Worm (Caenorhabditis elegans) whole organism, mixed stage, embryonic: ENCODE results near the gene spc-2.

Experiments used
- bed-3 ChIP-seq: fragments of 200-800 bp; sonication (Bioruptor generic); optimal IDR thresholded peaks from 3 replicates; lab custom pipeline; 2018; ENCODE audit warnings: mild to moderate bottlenecking, missing genetic modification characterization, moderate library complexity, missing compliant biosample characterization
- blmp-1 ChIP-seq: fragments of 150-350 bp; optimal IDR thresholded peaks from 2 replicates; lab custom pipeline; 2014; ENCODE audit warnings: missing biosample characterization, missing genetic modification characterization
- ceh-39 ChIP-seq: fragments of 150-350 bp; optimal IDR thresholded peaks from 2 replicates; lab custom pipeline; 2014; ENCODE audit warnings: missing biosample characterization, missing genetic modification characterization
- ces-1 ChIP-seq: fragments of 150-350 bp; optimal IDR thresholded peaks from 2 replicates; lab custom pipeline; 2014; ENCODE audit warnings: missing biosample characterization, missing genetic modification reagents, missing genetic modification characterization
- cnd-1 ChIP-seq: fragments of 200-800 bp; sonication (Bioruptor generic); optimal IDR thresholded peaks from 2 replicates; lab custom pipeline; 2018; ENCODE audit warnings: mild to moderate bottlenecking, missing genetic modification characterization, missing compliant biosample characterization
- drap-1 ChIP-seq: fragments of 200-800 bp; sonication (Bioruptor generic); optimal IDR thresholded peaks from 3 replicates; lab custom pipeline; 2018; ENCODE audit warnings: mild to moderate bottlenecking, missing genetic modification characterization, missing compliant biosample characterization
- elt-1 ChIP-seq: sonication (generic microtip); optimal IDR thresholded peaks from 2 replicates; lab custom pipeline; 2017; ENCODE audit warnings: missing genetic modification characterization, mild to moderate bottlenecking, missing compliant biosample characterization, antibody characterized with exemption, moderate library complexity, borderline replicate concordance; ENCODE audit not compliant: insufficient read depth
- elt-3 ChIP-seq: fragments of 150-350 bp; optimal IDR thresholded peaks from 2 replicates; lab custom pipeline; 2014; ENCODE audit warnings: missing biosample characterization, missing genetic modification characterization
- flh-1 ChIP-seq: fragments of 200-800 bp; sonication (Bioruptor generic); optimal IDR thresholded peaks from 2 replicates; lab custom pipeline; 2018; ENCODE audit warnings: mild to moderate bottlenecking, missing genetic modification characterization, moderate library complexity, missing compliant biosample characterization
- ham-2 ChIP-seq: fragments of 200-800 bp; sonication (Bioruptor generic); optimal IDR thresholded peaks from 2 replicates; lab custom pipeline; 2018; ENCODE audit warnings: mild to moderate bottlenecking, missing genetic modification characterization, missing compliant biosample characterization
- hlh-1 ChIP-seq: fragments of 150-350 bp; optimal IDR thresholded peaks from 2 replicates; lab custom pipeline; 2014; ENCODE audit warnings: missing biosample characterization, missing genetic modification reagents, missing genetic modification characterization
- lsy-2 ChIP-seq: fragments of 150-350 bp; optimal IDR thresholded peaks from 2 replicates; lab custom pipeline; 2014; ENCODE audit warnings: missing biosample characterization, missing genetic modification characterization
- mab-5 ChIP-seq: fragments of 150-350 bp; optimal IDR thresholded peaks from 2 replicates; lab custom pipeline; 2014; ENCODE audit warnings: missing biosample characterization, missing genetic modification characterization
- mep-1 ChIP-seq: fragments of 150-350 bp; optimal IDR thresholded peaks from 2 replicates; lab custom pipeline; 2017; ENCODE audit warnings: missing biosample characterization, missing genetic modification reagents, missing genetic modification characterization, inconsistent platforms
- mls-2 ChIP-seq: sonication (generic microtip); optimal IDR thresholded peaks from 2 replicates; lab custom pipeline; 2016; ENCODE audit warnings: mild to moderate bottlenecking, missing genetic modification characterization, moderate library complexity, missing compliant biosample characterization
- nhr-12 ChIP-seq: fragments of 150-350 bp; optimal IDR thresholded peaks from 2 replicates; lab custom pipeline; 2014; ENCODE audit warnings: missing biosample characterization, missing genetic modification characterization
- nhr-2 ChIP-seq: fragments of 150-350 bp; optimal IDR thresholded peaks from 2 replicates; lab custom pipeline; 2014; ENCODE audit warnings: missing biosample characterization, missing genetic modification characterization
- nhr-237 ChIP-seq: fragments of 150-350 bp; optimal IDR thresholded peaks from 2 replicates; lab custom pipeline; 2014; ENCODE audit warnings: missing biosample characterization, missing genetic modification characterization
- nhr-28 ChIP-seq: fragments of 150-350 bp; optimal IDR thresholded peaks from 2 replicates; lab custom pipeline; 2014; ENCODE audit warnings: missing biosample characterization, missing genetic modification characterization
- nhr-76 ChIP-seq: sonication (generic microtip); optimal IDR thresholded peaks from 2 replicates; lab custom pipeline; 2017; ENCODE audit warnings: missing biosample characterization, missing genetic modification characterization
- pha-4 ChIP-seq: fragments of 150-350 bp; optimal IDR thresholded peaks from 2 replicates; lab custom pipeline; 2018; ENCODE audit warnings: missing biosample characterization, missing genetic modification reagents, missing genetic modification characterization
- sem-2 ChIP-seq: fragments of 200-800 bp; sonication (Bioruptor generic); optimal IDR thresholded peaks from 2 replicates; lab custom pipeline; 2018; ENCODE audit warnings: mild to moderate bottlenecking, missing genetic modification characterization, missing compliant biosample characterization
- snpc-4 ChIP-seq: fragments of 150-350 bp; optimal IDR thresholded peaks from 2 replicates; lab custom pipeline; 2014; ENCODE audit warnings: missing biosample characterization, missing genetic modification characterization
- sptf-1 ChIP-seq: sonication (generic microtip); optimal IDR thresholded peaks from 2 replicates; lab custom pipeline; 2017; ENCODE audit warnings: mild to moderate bottlenecking, missing genetic modification characterization, moderate library complexity, missing compliant biosample characterization
- tbx-8 ChIP-seq: fragments of 200-800 bp; sonication (Bioruptor generic); optimal IDR thresholded peaks from 2 replicates; lab custom pipeline; 2018; ENCODE audit warnings: mild to moderate bottlenecking, missing genetic modification characterization, moderate library complexity, missing compliant biosample characterization
- unc-120 ChIP-seq: sonication (generic microtip); optimal IDR thresholded peaks from 2 replicates; lab custom pipeline; 2017; ENCODE audit warnings: missing genetic modification characterization, missing compliant biosample characterization; ENCODE audit not compliant: poor library complexity, severe bottlenecking
- unc-39 ChIP-seq: fragments of 150-350 bp; optimal IDR thresholded peaks from 2 replicates; lab custom pipeline; 2014; ENCODE audit warnings: missing biosample characterization, missing genetic modification characterization
- unc-62 ChIP-seq: fragments of 150-350 bp; optimal IDR thresholded peaks from 2 replicates; lab custom pipeline; 2014; ENCODE audit warnings: missing biosample characterization, missing genetic modification reagents, missing genetic modification characterization
- zip-8 ChIP-seq: fragments of 150-350 bp; optimal IDR thresholded peaks from 2 replicates; lab custom pipeline; 2014; ENCODE audit warnings: missing biosample characterization, missing genetic modification characterization

Gene spc-2

DNA sequence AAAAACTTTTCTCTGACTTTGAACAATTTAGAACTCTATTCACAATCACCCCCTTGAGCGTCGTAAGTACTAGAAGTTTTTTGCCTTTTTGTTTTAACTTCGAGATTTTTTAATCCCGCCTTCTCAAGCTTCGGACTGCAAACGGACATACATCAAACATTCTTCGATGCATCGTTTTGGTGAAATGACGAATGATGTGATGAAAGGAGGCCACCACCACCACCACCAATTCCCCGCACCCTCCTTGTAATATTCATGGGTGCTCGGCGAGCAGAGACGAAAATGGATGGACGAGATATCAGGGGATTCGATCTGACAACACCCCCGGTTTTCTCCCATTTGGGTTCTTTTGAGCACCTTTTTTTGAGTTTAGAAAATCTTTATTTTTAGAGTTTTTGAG lies 35.7 kb upstream of the spc-2 start:
- TF ChIP-seq unc-120 (tag; lab: Kevin White, UChicago) (no peak), nhr-76 (tag; lab: Kevin White, UChicago) (no peak), mls-2 (tag; lab: Kevin White, UChicago) (no peak), elt-3 (tag; lab: Kevin White, UChicago) (no peak), zip-8 (tag; lab: Kevin White, UChicago) (no peak), nhr-237 (tag; lab: Kevin White, UChicago) (no peak), ceh-39 (tag; lab: Kevin White, UChicago) (no peak), bed-3 (GFP tag; lab: Kevin White, UChicago) (no peak)

DNA sequence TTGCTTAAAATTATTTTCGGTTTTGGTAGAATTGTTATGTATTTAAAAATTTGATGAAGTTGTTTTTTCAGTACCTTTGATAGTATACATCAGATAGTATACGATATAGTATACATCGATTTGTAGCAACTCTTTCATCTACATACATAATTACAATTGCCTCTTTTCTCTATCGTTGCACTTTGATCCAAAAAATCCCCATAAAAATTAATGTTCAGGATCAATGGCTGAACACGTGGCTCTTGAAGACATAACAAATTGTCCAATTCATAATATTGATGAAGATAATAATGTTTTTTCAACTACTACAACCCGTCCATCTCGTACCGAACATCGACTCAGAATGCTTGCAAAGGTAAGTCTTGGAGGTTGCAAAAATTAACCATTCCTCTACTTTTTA lies 32.9 kb upstream of the spc-2 start, which contains the start of gene D2007.2:
Gene D2007.2, plus strand, starts transcription at position 213 of the 400 bp plus-strand sequence.
- no peak for TF ChIP-seq pha-4
- TF ChIP-seq ces-1 (GFP tag; lab: Kevin White, UChicago), result no peak

DNA sequence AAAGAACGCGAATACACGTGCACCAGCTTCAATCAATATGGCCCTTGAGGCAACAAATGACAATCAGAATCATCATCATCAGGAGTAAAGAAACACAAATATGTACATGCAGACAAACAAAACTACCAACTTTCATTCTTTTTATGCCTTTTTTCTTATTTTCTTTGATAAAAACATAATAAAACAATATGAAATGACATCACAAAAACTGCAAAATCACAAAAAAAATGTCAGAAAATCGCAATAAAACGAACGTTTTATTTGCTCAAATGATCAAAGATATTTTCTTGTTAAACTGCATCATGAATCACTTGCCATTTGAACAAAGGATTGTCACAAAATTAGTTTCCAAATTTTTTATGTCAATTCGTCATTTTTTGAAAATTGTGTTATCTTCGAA lies 27.3 kb upstream of the spc-2 start:
- no peak for TF ChIP-seq blmp-1 (tag; lab: Kevin White, UChicago)
- no peak for TF ChIP-seq sem-2
- no peak for TF ChIP-seq unc-39 (tag; lab: Kevin White, UChicago)
- no peak for TF ChIP-seq snpc-4 (tag; lab: Kevin White, UChicago)
- no peak for TF ChIP-seq elt-3 (tag; lab: Kevin White, UChicago)
- TF ChIP-seq nhr-2 (tag; lab: Kevin White, UChicago), result no peak
- no peak for TF ChIP-seq zip-8 (tag; lab: Kevin White, UChicago)
- no peak for TF ChIP-seq lsy-2
- TF ChIP-seq flh-1 (GFP tag; lab: Kevin White, UChicago), result no peak
- TF ChIP-seq unc-62 (GFP tag; lab: Kevin White, UChicago), result no peak
- no peak for TF ChIP-seq unc-120 (tag; lab: Kevin White, UChicago)
- no peak for TF ChIP-seq nhr-12
- no peak for TF ChIP-seq mab-5 (tag; lab: Kevin White, UChicago)
- no peak for TF ChIP-seq nhr-237 (tag; lab: Kevin White, UChicago)
- no peak for TF ChIP-seq nhr-28 (tag; lab: Kevin White, UChicago)
- no peak for TF ChIP-seq mep-1 (tag; lab: Kevin White, UChicago)
- no peak for TF ChIP-seq bed-3 (GFP tag; lab: Kevin White, UChicago)
- TF ChIP-seq elt-1 (tag; lab: Kevin White, UChicago), result no peak

DNA sequence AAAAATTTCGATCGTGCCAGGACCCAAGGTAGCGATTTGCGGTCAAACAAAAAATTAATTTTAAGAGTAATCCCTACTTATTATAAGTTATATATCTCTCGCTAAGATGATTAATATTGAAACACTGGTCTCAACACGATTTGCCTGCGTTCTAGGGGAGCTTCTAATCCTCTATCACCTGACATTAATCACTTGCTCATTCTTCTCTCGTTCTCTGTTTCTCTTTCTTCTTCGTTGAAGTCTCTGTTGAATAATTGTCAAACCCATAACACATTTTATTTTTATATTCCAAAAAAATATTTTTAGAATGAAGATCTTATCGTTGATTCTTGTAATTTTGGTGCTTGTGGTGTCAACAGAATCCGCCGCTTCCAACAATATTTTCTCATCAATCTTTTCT lies 26.5 kb upstream of the spc-2 start, which contains the start of gene D2007.1:
Gene D2007.1, plus strand, starts transcription at position 301 of the 400 bp plus-strand sequence.
- no peak for TF ChIP-seq mls-2 (tag; lab: Kevin White, UChicago)

DNA sequence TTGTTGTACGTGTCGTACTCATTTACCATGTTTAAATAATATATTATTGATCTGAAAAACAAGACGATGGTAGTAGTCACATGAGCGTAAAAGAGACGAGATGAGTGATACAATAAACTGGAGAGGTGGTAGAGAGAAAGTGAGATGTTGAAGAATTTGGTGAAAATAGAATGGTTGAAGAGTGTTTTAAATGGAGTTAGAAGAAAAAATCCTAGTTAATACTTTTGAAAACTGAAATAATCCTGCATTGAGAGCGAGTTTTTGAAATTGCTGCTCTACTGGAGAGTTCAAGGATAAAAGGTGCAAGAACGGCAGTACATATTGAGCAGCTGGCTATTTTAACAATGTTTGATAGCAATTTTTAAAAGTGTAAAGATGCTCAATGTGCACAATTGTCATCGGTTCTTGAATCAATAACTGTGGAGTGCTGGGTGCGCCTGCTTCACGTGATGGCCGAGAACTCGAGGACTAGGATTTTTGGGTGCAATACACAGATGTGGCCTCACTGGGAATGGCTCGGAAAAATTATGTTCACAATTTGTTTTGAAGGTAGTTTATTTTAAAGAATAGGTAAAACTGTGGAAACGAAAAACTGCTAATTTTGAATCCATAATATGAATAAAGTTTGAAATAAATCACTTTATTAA lies 23.4 kb upstream of the spc-2 start, which contains the start of gene atg-13:
Gene atg-13, minus strand, starts transcription at position 51 of the 647 bp plus-strand sequence.
- TF ChIP-seq hlh-1, result peak; percentile 49
- no peak for TF ChIP-seq ham-2 (GFP tag; lab: Kevin White, UChicago)
- no peak for TF ChIP-seq sptf-1
- TF ChIP-seq ceh-39 (tag; lab: Kevin White, UChicago), result peak; percentile 7
- TF ChIP-seq mls-2 (tag; lab: Kevin White, UChicago), result no peak

DNA sequence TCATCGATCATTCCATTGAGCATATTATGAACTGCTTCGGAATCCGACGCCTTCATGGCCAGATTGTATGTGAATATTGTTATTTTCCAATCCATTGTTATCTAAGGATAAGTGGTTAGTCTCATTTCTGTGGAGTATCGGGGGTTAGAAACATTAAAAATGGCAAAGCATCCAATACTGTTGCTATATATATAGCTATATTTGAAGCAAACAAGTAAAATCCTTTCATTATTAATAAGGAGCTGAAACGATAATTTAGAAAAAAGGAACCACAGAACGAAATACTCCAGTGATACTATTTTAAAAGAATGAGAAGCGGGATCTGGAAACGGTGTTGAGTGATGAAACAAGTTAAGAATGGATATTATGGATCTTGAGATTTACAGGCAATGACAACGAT lies 20.4 kb upstream of the spc-2 start, which contains the start of gene inpp-5K:
Gene inpp-5K, minus strand, starts transcription at position 101 of the 400 bp plus-strand sequence.
- no peak for TF ChIP-seq nhr-12
- TF ChIP-seq sem-2, result no peak
- no peak for TF ChIP-seq tbx-8 (GFP tag; lab: Kevin White, UChicago)
- no peak for TF ChIP-seq cnd-1 (tag; lab: Kevin White, UChicago)
- no peak for TF ChIP-seq ces-1 (GFP tag; lab: Kevin White, UChicago)
- TF ChIP-seq nhr-2 (tag; lab: Kevin White, UChicago), result no peak
- TF ChIP-seq flh-1 (GFP tag; lab: Kevin White, UChicago), result no peak
- no peak for TF ChIP-seq unc-62 (GFP tag; lab: Kevin White, UChicago)
- no peak for TF ChIP-seq drap-1
- no peak for TF ChIP-seq ham-2 (GFP tag; lab: Kevin White, UChicago)
- no peak for TF ChIP-seq blmp-1 (tag; lab: Kevin White, UChicago)
- no peak for TF ChIP-seq unc-39 (tag; lab: Kevin White, UChicago)
- no peak for TF ChIP-seq ceh-39 (tag; lab: Kevin White, UChicago)
- no peak for TF ChIP-seq nhr-76 (tag; lab: Kevin White, UChicago)
- TF ChIP-seq pha-4, result no peak
- TF ChIP-seq mls-2 (tag; lab: Kevin White, UChicago), result no peak
